Worm (Caenorhabditis elegans): ENCODE data around the gene R160.4.

- TF ChIP-seq elt-3 (tag; optimal IDR thresholded peaks at IDR 0.05) (no peak), fkh-10 (GFP tag; optimal IDR thresholded peaks at IDR 0.05) (no peak), aly-2 (tag; optimal IDR thresholded peaks at IDR 0.05) (no peak)
Measured at ce11 chrX:4343915-4344314, 24.8 kb downstream of the R160.4 start, which contains the start of gene F14H12.3.
